Fruit fly (Drosophila melanogaster): ENCODE measurements around the gene Rpn3.

- TF ChIP-seq EcR (GFP tag; optimal IDR thresholded peaks at IDR 0.05) (no peak), psq (optimal IDR thresholded peaks at IDR 0.05) (no peak)
Observed at dm6 chr2L:19069548-19070145, 18.1 kb downstream of the Rpn3 start, which contains the start of gene CG10702.
